Worm (Caenorhabditis elegans) whole organism, young adult: ENCODE data around the gene F53F4.12.

Experiments used
- C17E4.6 ChIP-seq: fragments of 200-800 bp; sonication (Bioruptor generic); IDR thresholded peaks from 2 replicates; pipeline ENCODE4 v1.3.6; 2022; ENCODE audit warnings: missing genetic modification reagents, missing genetic modification characterization, missing compliant biosample characterization
- F37B4.10 ChIP-seq: fragments of 200-800 bp; sonication (Bioruptor generic); IDR thresholded peaks from 2 replicates; pipeline ENCODE4 v1.3.6; 2022; ENCODE audit warnings: missing genetic modification characterization, missing compliant biosample characterization
- F55B11.4 ChIP-seq: sonication (generic microtip); optimal IDR thresholded peaks from 2 replicates; lab custom pipeline; 2016; ENCODE audit warnings: missing compliant biosample characterization, missing genetic modification characterization, borderline replicate concordance; ENCODE audit not compliant: insufficient read depth
- F57A8.1 ChIP-seq: fragments of 200-800 bp; sonication (Bioruptor generic); optimal IDR thresholded peaks from 2 replicates; lab custom pipeline; 2018; ENCODE audit warnings: mild to moderate bottlenecking, missing genetic modification characterization, moderate library complexity, missing compliant biosample characterization
- F57C9.4 ChIP-seq: sonication (generic microtip); optimal IDR thresholded peaks from 2 replicates; lab custom pipeline; 2017; ENCODE audit warnings: mild to moderate bottlenecking, missing genetic modification characterization, missing compliant biosample characterization
- K11D2.4 ChIP-seq: fragments of 200-800 bp; sonication (Bioruptor generic); IDR thresholded peaks from 2 replicates; pipeline ENCODE4 v1.3.6; 2022; ENCODE audit warnings: missing genetic modification reagents, missing genetic modification characterization, missing compliant biosample characterization
- T07F8.4 ChIP-seq: sonication (generic microtip); optimal IDR thresholded peaks from 2 replicates; lab custom pipeline; 2016; ENCODE audit warnings: mild to moderate bottlenecking, missing genetic modification characterization, moderate library complexity, missing compliant biosample characterization
- T26A5.8 ChIP-seq: sonication (generic microtip); optimal IDR thresholded peaks from 2 replicates; lab custom pipeline; 2016; ENCODE audit warnings: missing genetic modification characterization, missing compliant biosample characterization
- Y53G8AR.9 ChIP-seq: fragments of 200-800 bp; sonication (Bioruptor generic); conservative IDR thresholded peaks from 2 replicates; pipeline ENCODE4 v1.3.6; 2022; ENCODE audit warnings: missing genetic modification reagents, missing genetic modification characterization, missing compliant biosample characterization
- Y56A3A.18 ChIP-seq: fragments of 200-800 bp; sonication (Bioruptor generic); IDR thresholded peaks from 2 replicates; pipeline ENCODE4 v1.3.6; 2022; ENCODE audit warnings: missing genetic modification reagents, missing genetic modification characterization, missing compliant biosample characterization
- Y95B8A.8 ChIP-seq: fragments of 200-800 bp; sonication (Bioruptor generic); IDR thresholded peaks from 2 replicates; pipeline ENCODE4 v1.3.6; 2022; ENCODE audit warnings: missing genetic modification reagents, missing genetic modification characterization, missing compliant biosample characterization
- ama-1 ChIP-seq, 3 experiments: fragments of 150-350 bp in 1 of 3; sonication (generic microtip) in 2 of 3; optimal IDR thresholded peaks; 2 replicates each; lab custom pipeline; 2014 to 2018; ENCODE audit warnings: missing biosample characterization in 2 of 3, missing genetic modification characterization in 2 of 3, missing genetic modification reagents in 2 of 3
- attf-5 ChIP-seq: fragments of 200-800 bp; sonication (Bioruptor generic); optimal IDR thresholded peaks from 2 replicates; lab custom pipeline; 2018; ENCODE audit warnings: mild to moderate bottlenecking, missing genetic modification characterization, missing compliant biosample characterization
- attf-6 ChIP-seq: fragments of 200-800 bp; sonication (Bioruptor generic); IDR thresholded peaks from 2 replicates; pipeline ENCODE4 v1.3.6; 2022; ENCODE audit warnings: missing genetic modification reagents, missing genetic modification characterization, missing compliant biosample characterization
- bed-1 ChIP-seq: fragments of 200-800 bp; sonication (Bioruptor generic); IDR thresholded peaks from 2 replicates; pipeline ENCODE4 v1.3.6; 2022; ENCODE audit warnings: missing genetic modification reagents, missing genetic modification characterization, missing compliant biosample characterization
- bed-2 ChIP-seq: fragments of 200-800 bp; sonication (Bioruptor generic); IDR thresholded peaks from 2 replicates; pipeline ENCODE4 v1.3.6; 2022; ENCODE audit warnings: missing genetic modification reagents, missing genetic modification characterization, missing compliant biosample characterization
- cebp-1 ChIP-seq, 2 experiments: fragments of 200-800 bp in 1 of 2; sonication (Bioruptor generic) in 1 of 2; sonication (generic microtip) in 1 of 2; IDR thresholded peaks in 1 of 2; optimal IDR thresholded peaks in 1 of 2; 2 replicates each; pipeline versions ENCODE4 v1.3.6 to Lab custom; 2017 to 2022; ENCODE audit warnings: missing compliant biosample characterization in 2 of 2, missing genetic modification characterization in 2 of 2, mild to moderate bottlenecking in 1 of 2, missing genetic modification reagents in 1 of 2, moderate library complexity in 1 of 2
- ceh-58 ChIP-seq: fragments of 200-800 bp; sonication (Bioruptor generic); IDR thresholded peaks from 2 replicates; pipeline ENCODE4 v1.3.6; 2022; ENCODE audit warnings: missing genetic modification characterization, missing compliant biosample characterization
- efl-1 ChIP-seq: fragments of 150-350 bp; optimal IDR thresholded peaks from 2 replicates; lab custom pipeline; 2014; ENCODE audit warnings: missing biosample characterization, missing genetic modification reagents, missing genetic modification characterization
- egl-18 ChIP-seq: fragments of 200-800 bp; sonication (Bioruptor generic); IDR thresholded peaks from 2 replicates; pipeline ENCODE4 v1.3.6; 2022; ENCODE audit warnings: missing genetic modification reagents, missing genetic modification characterization, missing compliant biosample characterization
- egrh-3 ChIP-seq: fragments of 200-800 bp; sonication (Bioruptor generic); IDR thresholded peaks from 2 replicates; pipeline ENCODE4 v1.3.6; 2022; ENCODE audit warnings: missing genetic modification reagents, missing genetic modification characterization, missing compliant biosample characterization
- hlh-26 ChIP-seq: fragments of 200-800 bp; sonication (Bioruptor generic); conservative IDR thresholded peaks from 2 replicates; pipeline ENCODE4 v1.3.6; 2022; ENCODE audit warnings: missing genetic modification reagents, missing genetic modification characterization, missing compliant biosample characterization
- hmg-1.2 ChIP-seq: fragments of 200-800 bp; sonication (Bioruptor generic); IDR thresholded peaks from 2 replicates; pipeline ENCODE4 v1.3.6; 2022; ENCODE audit warnings: missing genetic modification reagents, missing genetic modification characterization, missing compliant biosample characterization
- hrde-1 ChIP-seq: sonication (generic microtip); optimal IDR thresholded peaks from 2 replicates; lab custom pipeline; 2016; ENCODE audit warnings: missing genetic modification characterization, mild to moderate bottlenecking, missing compliant biosample characterization, moderate library complexity, missing genotype, missing genetic modification reagents, borderline replicate concordance
- hsf-1 ChIP-seq: fragments of 200-800 bp; sonication (Bioruptor generic); IDR thresholded peaks from 2 replicates; pipeline ENCODE4 v1.3.6; 2022; ENCODE audit warnings: missing genetic modification reagents, missing genetic modification characterization, missing compliant biosample characterization
- lin-35 ChIP-seq, 3 experiments: fragments of 150-350 bp in 2 of 3; sonication (generic microtip) in 1 of 3; optimal IDR thresholded peaks; 2 replicates each; lab custom pipeline; 2014 to 2018; ENCODE audit warnings: missing biosample characterization in 3 of 3, missing genetic modification characterization in 3 of 3, missing genetic modification reagents in 3 of 3
- lin-54 ChIP-seq: fragments of 200-800 bp; sonication (Bioruptor generic); optimal IDR thresholded peaks from 2 replicates; lab custom pipeline; 2018; ENCODE audit warnings: mild to moderate bottlenecking, missing genetic modification characterization, missing compliant biosample characterization
- lir-1 ChIP-seq: fragments of 200-800 bp; sonication (Bioruptor generic); conservative IDR thresholded peaks from 2 replicates; pipeline ENCODE4 v1.3.6; 2022; ENCODE audit warnings: missing genetic modification reagents, missing genetic modification characterization, missing compliant biosample characterization
- lsl-1 ChIP-seq: fragments of 200-800 bp; sonication (Bioruptor generic); optimal IDR thresholded peaks from 2 replicates; lab custom pipeline; 2018; ENCODE audit warnings: mild to moderate bottlenecking, missing genetic modification characterization, moderate library complexity, missing compliant biosample characterization
- lsy-27 ChIP-seq: sonication (generic microtip); optimal IDR thresholded peaks from 2 replicates; lab custom pipeline; 2017; ENCODE audit warnings: missing genetic modification characterization, mild to moderate bottlenecking, missing compliant biosample characterization, antibody characterized with exemption, missing genotype, borderline replicate concordance; ENCODE audit not compliant: insufficient read depth
- madf-6 ChIP-seq: fragments of 200-800 bp; sonication (Bioruptor generic); IDR thresholded peaks from 2 replicates; pipeline ENCODE4 v1.3.6; 2022; ENCODE audit warnings: missing genetic modification reagents, missing genetic modification characterization, missing compliant biosample characterization
- madf-8 ChIP-seq: fragments of 200-800 bp; sonication (Bioruptor generic); conservative IDR thresholded peaks from 2 replicates; pipeline ENCODE4 v1.3.6; 2022; ENCODE audit warnings: missing genetic modification reagents, missing genetic modification characterization, missing compliant biosample characterization
- nfyb-1 ChIP-seq: fragments of 200-800 bp; sonication (Bioruptor generic); IDR thresholded peaks from 2 replicates; pipeline ENCODE4 v1.3.6; 2022; ENCODE audit warnings: missing genetic modification reagents, missing genetic modification characterization, missing compliant biosample characterization
- nhr-80 ChIP-seq: sonication (generic microtip); optimal IDR thresholded peaks from 2 replicates; lab custom pipeline; 2016; ENCODE audit warnings: missing genetic modification characterization, missing compliant biosample characterization
- nhr-90 ChIP-seq: sonication (generic microtip); optimal IDR thresholded peaks from 2 replicates; lab custom pipeline; 2016; ENCODE audit warnings: missing genotype, mild to moderate bottlenecking, missing genetic modification characterization, missing compliant biosample characterization
- rcor-1 ChIP-seq: fragments of 200-800 bp; sonication (Bioruptor generic); IDR thresholded peaks from 2 replicates; pipeline ENCODE4 v1.3.6; 2022; ENCODE audit warnings: missing genetic modification reagents, missing genetic modification characterization, missing compliant biosample characterization
- rec-8 ChIP-seq, 2 experiments: sonication (generic microtip); optimal IDR thresholded peaks; 2 replicates each; lab custom pipeline; 2016; ENCODE audit warnings: mild to moderate bottlenecking in 2 of 2, missing genetic modification characterization in 2 of 2, missing genetic modification reagents in 2 of 2, missing genotype in 2 of 2, missing biosample characterization in 1 of 2, missing compliant biosample characterization in 1 of 2, moderate library complexity in 1 of 2
- snpc-1.3 ChIP-seq: sonication (generic microtip); optimal IDR thresholded peaks from 2 replicates; lab custom pipeline; 2017; ENCODE audit warnings: missing genetic modification characterization, mild to moderate bottlenecking, missing compliant biosample characterization, antibody characterized with exemption, moderate library complexity, missing genotype, missing genetic modification reagents; ENCODE audit not compliant: insufficient read depth
- somi-1 ChIP-seq: fragments of 200-800 bp; sonication (Bioruptor generic); optimal IDR thresholded peaks from 2 replicates; lab custom pipeline; 2018; ENCODE audit warnings: mild to moderate bottlenecking, missing genetic modification characterization, missing compliant biosample characterization
- tbp1 ChIP-seq: fragments of 200-800 bp; sonication (Bioruptor generic); optimal IDR thresholded peaks from 2 replicates; lab custom pipeline; 2018; ENCODE audit warnings: mild to moderate bottlenecking, missing genetic modification characterization, missing compliant biosample characterization
- xnd-1 ChIP-seq: sonication (generic microtip); optimal IDR thresholded peaks from 2 replicates; lab custom pipeline; 2016; ENCODE audit warnings: missing genotype, missing genetic modification reagents, missing genetic modification characterization, missing compliant biosample characterization
- zfh-2 ChIP-seq: fragments of 200-800 bp; sonication (Bioruptor generic); conservative IDR thresholded peaks from 2 replicates; pipeline ENCODE4 v1.3.6; 2022; ENCODE audit warnings: missing genetic modification reagents, missing genetic modification characterization, missing compliant biosample characterization
- ztf-22 ChIP-seq: fragments of 200-800 bp; sonication (Bioruptor generic); optimal IDR thresholded peaks from 2 replicates; lab custom pipeline; 2018; ENCODE audit warnings: mild to moderate bottlenecking, missing genetic modification characterization, moderate library complexity, missing compliant biosample characterization
- ztf-25 ChIP-seq: fragments of 200-800 bp; sonication (Bioruptor generic); IDR thresholded peaks from 2 replicates; pipeline ENCODE4 v1.3.6; 2022; ENCODE audit warnings: missing genetic modification reagents, missing genetic modification characterization, missing compliant biosample characterization
- ztf-26 ChIP-seq: sonication (generic microtip); optimal IDR thresholded peaks from 2 replicates; lab custom pipeline; 2017; ENCODE audit warnings: missing genetic modification characterization, missing compliant biosample characterization
- ztf-6 ChIP-seq: fragments of 200-800 bp; sonication (Bioruptor generic); IDR thresholded peaks from 2 replicates; pipeline ENCODE4 v1.3.6; 2022; ENCODE audit warnings: missing genetic modification reagents, missing genetic modification characterization, missing compliant biosample characterization

Gene F53F4.12

ce11 chrV:13671911-13672639, 46.2 kb downstream of the F53F4.12 start, which contains the start of the genes mip-2 and F58G11.4 (continued):
- TF ChIP-seq nfyb-1 (GFP tag; lab: Robert Waterston, UW) (no peak), T07F8.4 (tag; lab: Kevin White, UChicago) (no peak), Y56A3A.18 (GFP tag; lab: Robert Waterston, UW) (no peak), xnd-1 (tag; lab: Kevin White, UChicago) (peak; percentile 58), hlh-26 (GFP tag; lab: Robert Waterston, UW) (no peak), tbp1 (GFP tag; lab: Kevin White, UChicago) (peak; percentile 3), egl-18 (no peak), ama-1 (optimal IDR thresholded peaks at IDR 0.05; lab: Kevin White, UChicago) (no peak), ama-1 (GFP tag; optimal IDR thresholded peaks at IDR 0.05; lab: Kevin White, UChicago) (no peak), nhr-90 (tag; lab: Kevin White, UChicago) (no peak), hsf-1 (GFP tag; lab: Robert Waterston, UW) (peak; percentile 96), Y95B8A.8 (GFP tag; lab: Robert Waterston, UW) (no peak), snpc-1.3 (tag; lab: Kevin White, UChicago) (no peak), F57A8.1 (GFP tag; lab: Kevin White, UChicago) (no peak), Y53G8AR.9 (GFP tag; lab: Robert Waterston, UW) (no peak), hmg-1.2 (GFP tag; lab: Robert Waterston, UW) (peak; percentile 15; the same call in 1 of the 2 replicates), efl-1 (peak; percentile 37), zfh-2 (GFP tag; lab: Robert Waterston, UW) (no peak), hrde-1 (tag; lab: Kevin White, UChicago) (no peak), F55B11.4 (tag; lab: Kevin White, UChicago) (no peak), lsl-1 (GFP tag; lab: Kevin White, UChicago) (peak; percentile 90), egrh-3 (GFP tag; lab: Robert Waterston, UW) (no peak), attf-5 (GFP tag; lab: Kevin White, UChicago) (no peak), madf-8 (peak; percentile 93), bed-1 (GFP tag; lab: Robert Waterston, UW) (no peak), ceh-58 (no peak), ztf-25 (GFP tag; lab: Robert Waterston, UW) (no peak), rec-8 (tag; optimal IDR thresholded peaks at IDR 0.05; lab: Kevin White, UChicago) (no peak), cebp-1 (GFP tag; IDR thresholded peaks at IDR 0.05; lab: Robert Waterston, UW) (no peak), cebp-1 (tag; optimal IDR thresholded peaks at IDR 0.05; lab: Kevin White, UChicago) (no peak), nhr-80 (tag; lab: Kevin White, UChicago) (no peak), lin-35 (GFP tag; optimal IDR thresholded peaks at IDR 0.05; lab: Kevin White, UChicago) (no peak), F37B4.10 (GFP tag; lab: Robert Waterston, UW) (no peak), C17E4.6 (GFP tag; lab: Robert Waterston, UW) (no peak), rcor-1 (GFP tag; lab: Robert Waterston, UW) (peak; percentile 9; the same call in 1 of the 2 replicates), ztf-22 (GFP tag; lab: Kevin White, UChicago) (no peak), somi-1 (GFP tag; lab: Kevin White, UChicago) (no peak), lin-54 (peak; percentile 32), K11D2.4 (GFP tag; lab: Robert Waterston, UW) (no peak), attf-6 (GFP tag; lab: Robert Waterston, UW) (no peak), madf-6 (GFP tag; lab: Robert Waterston, UW) (peak; percentile 94), T26A5.8 (no peak), F57C9.4 (no peak), lsy-27 (tag; lab: Kevin White, UChicago) (no peak), ztf-26 (tag; lab: Kevin White, UChicago) (no peak), lir-1 (no peak), ztf-6 (GFP tag; lab: Robert Waterston, UW) (no peak), bed-2 (GFP tag; lab: Robert Waterston, UW) (no peak)
